Worm (Caenorhabditis elegans) whole organism, young adult: ENCODE data around the gene gldi-4.
A peak's percentile ranks its signal among the peaks of the same experiment; 100 is the strongest.

ENCODE experiments used
- B0336.3 ChIP-seq: fragments of 200-800 bp; sonication (Bioruptor generic); IDR thresholded peaks from 2 replicates; pipeline ENCODE4 v1.3.6; 2022; ENCODE audit warnings: missing genetic modification characterization, missing compliant biosample characterization
- C06A6.2 ChIP-seq: fragments of 200-800 bp; sonication (Bioruptor generic); conservative IDR thresholded peaks from 2 replicates; pipeline ENCODE4 v1.3.6; 2022; ENCODE audit warnings: missing genetic modification characterization, missing compliant biosample characterization
- F10E7.11 ChIP-seq: sonication (generic microtip); optimal IDR thresholded peaks from 2 replicates; lab custom pipeline; 2017; ENCODE audit warnings: mild to moderate bottlenecking, missing genetic modification characterization, moderate library complexity, missing compliant biosample characterization
- F22D6.2 ChIP-seq: sonication (generic microtip); optimal IDR thresholded peaks from 2 replicates; lab custom pipeline; 2016; ENCODE audit warnings: mild to moderate bottlenecking, missing genetic modification characterization, missing compliant biosample characterization
- F37B4.10 ChIP-seq: fragments of 200-800 bp; sonication (Bioruptor generic); IDR thresholded peaks from 2 replicates; pipeline ENCODE4 v1.3.6; 2022; ENCODE audit warnings: missing genetic modification characterization, missing compliant biosample characterization
- F39B2.1 ChIP-seq: fragments of 200-800 bp; sonication (Bioruptor generic); IDR thresholded peaks from 2 replicates; pipeline ENCODE4 v1.3.6; 2022; ENCODE audit warnings: missing genetic modification reagents, missing genetic modification characterization, missing compliant biosample characterization
- F57C9.4 ChIP-seq: sonication (generic microtip); optimal IDR thresholded peaks from 2 replicates; lab custom pipeline; 2017; ENCODE audit warnings: mild to moderate bottlenecking, missing genetic modification characterization, missing compliant biosample characterization
- K11D2.4 ChIP-seq: fragments of 200-800 bp; sonication (Bioruptor generic); IDR thresholded peaks from 2 replicates; pipeline ENCODE4 v1.3.6; 2022; ENCODE audit warnings: missing genetic modification reagents, missing genetic modification characterization, missing compliant biosample characterization
- T07F8.4 ChIP-seq: sonication (generic microtip); optimal IDR thresholded peaks from 2 replicates; lab custom pipeline; 2016; ENCODE audit warnings: mild to moderate bottlenecking, missing genetic modification characterization, moderate library complexity, missing compliant biosample characterization
- T26A5.8 ChIP-seq: sonication (generic microtip); optimal IDR thresholded peaks from 2 replicates; lab custom pipeline; 2016; ENCODE audit warnings: missing genetic modification characterization, missing compliant biosample characterization
- Y79H2A.3 ChIP-seq: fragments of 200-800 bp; sonication (Bioruptor generic); conservative IDR thresholded peaks from 2 replicates; pipeline ENCODE4 v1.3.6; 2022; ENCODE audit warnings: missing genetic modification reagents, missing genetic modification characterization, missing compliant biosample characterization
- aptf-2 ChIP-seq: fragments of 200-800 bp; sonication (Bioruptor generic); conservative IDR thresholded peaks from 2 replicates; pipeline ENCODE4 v1.3.6; 2022; ENCODE audit warnings: missing genetic modification reagents, missing genetic modification characterization, missing compliant biosample characterization
- aptf-3 ChIP-seq: fragments of 200-800 bp; sonication (Bioruptor generic); IDR thresholded peaks from 2 replicates; pipeline ENCODE4 v1.3.6; 2022; ENCODE audit warnings: missing genetic modification characterization, missing compliant biosample characterization
- attf-5 ChIP-seq: fragments of 200-800 bp; sonication (Bioruptor generic); optimal IDR thresholded peaks from 2 replicates; lab custom pipeline; 2018; ENCODE audit warnings: mild to moderate bottlenecking, missing genetic modification characterization, missing compliant biosample characterization
- attf-6 ChIP-seq: fragments of 200-800 bp; sonication (Bioruptor generic); IDR thresholded peaks from 2 replicates; pipeline ENCODE4 v1.3.6; 2022; ENCODE audit warnings: missing genetic modification reagents, missing genetic modification characterization, missing compliant biosample characterization
- bed-1 ChIP-seq: fragments of 200-800 bp; sonication (Bioruptor generic); IDR thresholded peaks from 2 replicates; pipeline ENCODE4 v1.3.6; 2022; ENCODE audit warnings: missing genetic modification reagents, missing genetic modification characterization, missing compliant biosample characterization
- bed-2 ChIP-seq: fragments of 200-800 bp; sonication (Bioruptor generic); IDR thresholded peaks from 2 replicates; pipeline ENCODE4 v1.3.6; 2022; ENCODE audit warnings: missing genetic modification reagents, missing genetic modification characterization, missing compliant biosample characterization
- ceh-58 ChIP-seq: fragments of 200-800 bp; sonication (Bioruptor generic); IDR thresholded peaks from 2 replicates; pipeline ENCODE4 v1.3.6; 2022; ENCODE audit warnings: missing genetic modification characterization, missing compliant biosample characterization
- chd-7 ChIP-seq: sonication (generic microtip); optimal IDR thresholded peaks from 2 replicates; lab custom pipeline; 2016; ENCODE audit warnings: mild to moderate bottlenecking, missing genetic modification characterization, moderate library complexity, missing compliant biosample characterization
- dpff-1 ChIP-seq: sonication (generic microtip); optimal IDR thresholded peaks from 2 replicates; lab custom pipeline; 2017; ENCODE audit warnings: mild to moderate bottlenecking, missing genetic modification characterization, missing compliant biosample characterization
- dpl-1 ChIP-seq: fragments of 150-350 bp; optimal IDR thresholded peaks from 2 replicates; lab custom pipeline; 2014; ENCODE audit warnings: missing biosample characterization, missing genetic modification reagents, missing genetic modification characterization
- efl-1 ChIP-seq: fragments of 150-350 bp; optimal IDR thresholded peaks from 2 replicates; lab custom pipeline; 2014; ENCODE audit warnings: missing biosample characterization, missing genetic modification reagents, missing genetic modification characterization
- fkh-3 ChIP-seq: sonication (generic microtip); optimal IDR thresholded peaks from 2 replicates; lab custom pipeline; 2016; ENCODE audit warnings: mild to moderate bottlenecking, missing genetic modification characterization, missing compliant biosample characterization
- him-1 ChIP-seq: sonication (generic microtip); optimal IDR thresholded peaks from 2 replicates; lab custom pipeline; 2016; ENCODE audit warnings: missing genotype, missing genetic modification reagents, missing genetic modification characterization, missing compliant biosample characterization
- hlh-12 ChIP-seq: sonication (generic microtip); optimal IDR thresholded peaks from 2 replicates; lab custom pipeline; 2016; ENCODE audit warnings: missing genetic modification characterization, missing compliant biosample characterization
- hmg-20 ChIP-seq: fragments of 200-800 bp; sonication (Bioruptor generic); IDR thresholded peaks from 2 replicates; pipeline ENCODE4 v1.3.6; 2022; ENCODE audit warnings: missing genetic modification reagents, missing genetic modification characterization, missing compliant biosample characterization
- lin-26 ChIP-seq: fragments of 200-800 bp; sonication (Bioruptor generic); IDR thresholded peaks from 2 replicates; pipeline ENCODE4 v1.3.6; 2022; ENCODE audit warnings: missing genetic modification reagents, missing genetic modification characterization, missing compliant biosample characterization
- lir-1 ChIP-seq: fragments of 200-800 bp; sonication (Bioruptor generic); conservative IDR thresholded peaks from 2 replicates; pipeline ENCODE4 v1.3.6; 2022; ENCODE audit warnings: missing genetic modification reagents, missing genetic modification characterization, missing compliant biosample characterization
- madf-10 ChIP-seq: sonication (generic microtip); optimal IDR thresholded peaks from 2 replicates; lab custom pipeline; 2016; ENCODE audit warnings: mild to moderate bottlenecking, missing genetic modification characterization, missing compliant biosample characterization
- madf-6 ChIP-seq: fragments of 200-800 bp; sonication (Bioruptor generic); IDR thresholded peaks from 2 replicates; pipeline ENCODE4 v1.3.6; 2022; ENCODE audit warnings: missing genetic modification reagents, missing genetic modification characterization, missing compliant biosample characterization
- mcd-1 ChIP-seq: fragments of 200-800 bp; sonication (Bioruptor generic); IDR thresholded peaks from 2 replicates; pipeline ENCODE4 v1.3.6; 2022; ENCODE audit warnings: missing genetic modification reagents, missing genetic modification characterization, missing compliant biosample characterization
- mes-4 ChIP-seq: sonication (generic microtip); optimal IDR thresholded peaks from 2 replicates; lab custom pipeline; 2016; ENCODE audit warnings: missing genotype, missing genetic modification characterization, missing compliant biosample characterization
- nhr-120 ChIP-seq: fragments of 200-800 bp; sonication (Bioruptor generic); IDR thresholded peaks from 2 replicates; pipeline ENCODE4 v1.3.6; 2022; ENCODE audit warnings: missing genetic modification characterization, missing compliant biosample characterization
- nhr-27 ChIP-seq: fragments of 200-800 bp; sonication (Bioruptor generic); optimal IDR thresholded peaks from 2 replicates; lab custom pipeline; 2018; ENCODE audit warnings: mild to moderate bottlenecking, missing genetic modification characterization, moderate library complexity, missing compliant biosample characterization
- nhr-80 ChIP-seq: sonication (generic microtip); optimal IDR thresholded peaks from 2 replicates; lab custom pipeline; 2016; ENCODE audit warnings: missing genetic modification characterization, missing compliant biosample characterization
- pha-4 ChIP-seq: fragments of 150-350 bp; sonication (generic microtip); optimal IDR thresholded peaks from 2 replicates; lab custom pipeline; 2014; ENCODE audit warnings: missing biosample characterization, missing genetic modification reagents, missing genetic modification characterization
- rpc-1 ChIP-seq, 2 experiments: fragments of 150-350 bp in 1 of 2; sonication (generic microtip) in 1 of 2; optimal IDR thresholded peaks; 2 replicates each; lab custom pipeline; 2014 to 2018; ENCODE audit warnings: missing biosample characterization in 1 of 2, missing genetic modification characterization in 1 of 2, missing genetic modification reagents in 1 of 2, missing genotype in 1 of 2
- sdz-38 ChIP-seq: sonication (generic microtip); optimal IDR thresholded peaks from 2 replicates; lab custom pipeline; 2016; ENCODE audit warnings: missing genotype, missing genetic modification characterization, missing compliant biosample characterization
- snpc-1.3 ChIP-seq: sonication (generic microtip); optimal IDR thresholded peaks from 2 replicates; lab custom pipeline; 2017; ENCODE audit warnings: missing genetic modification characterization, mild to moderate bottlenecking, missing compliant biosample characterization, antibody characterized with exemption, moderate library complexity, missing genotype, missing genetic modification reagents; ENCODE audit not compliant: insufficient read depth
- xnd-1 ChIP-seq: sonication (generic microtip); optimal IDR thresholded peaks from 2 replicates; lab custom pipeline; 2016; ENCODE audit warnings: missing genotype, missing genetic modification reagents, missing genetic modification characterization, missing compliant biosample characterization
- zim-3 ChIP-seq: sonication (generic microtip); optimal IDR thresholded peaks from 2 replicates; lab custom pipeline; 2017; ENCODE audit warnings: mild to moderate bottlenecking, missing genetic modification characterization, moderate library complexity, missing compliant biosample characterization
- ztf-3 ChIP-seq: fragments of 200-800 bp; sonication (Bioruptor generic); optimal IDR thresholded peaks from 2 replicates; lab custom pipeline; 2018; ENCODE audit warnings: mild to moderate bottlenecking, missing genetic modification characterization, missing compliant biosample characterization

Gene gldi-4

ce11 chrIV:7044552-7045139 lies 27.2 kb downstream of the gldi-4 start, which contains the start of gene tin-9.1 (continued):
- TF ChIP-seq chd-7 (tag; lab: Kevin White, UChicago) (no peak), pha-4 (tag; lab: Kevin White, UChicago) (no peak), xnd-1 (tag; lab: Kevin White, UChicago) (no peak), nhr-120 (GFP tag; lab: Robert Waterston, UW) (no peak), F10E7.11 (tag; lab: Kevin White, UChicago) (no peak), mcd-1 (peak; percentile 68), aptf-3 (GFP tag; lab: Robert Waterston, UW) (no peak), ceh-58 (GFP tag; lab: Robert Waterston, UW) (no peak), madf-10 (no peak), efl-1 (peak; percentile 36), C06A6.2 (no peak), F39B2.1 (GFP tag; lab: Robert Waterston, UW) (no peak), F37B4.10 (no peak), T07F8.4 (tag; lab: Kevin White, UChicago) (no peak), Y79H2A.3 (GFP tag; lab: Robert Waterston, UW) (no peak), attf-5 (GFP tag; lab: Kevin White, UChicago) (no peak), snpc-1.3 (tag; lab: Kevin White, UChicago) (no peak), K11D2.4 (GFP tag; lab: Robert Waterston, UW) (peak; percentile 42; the same call in 1 of the 2 replicates), F22D6.2 (no peak), B0336.3 (GFP tag; lab: Robert Waterston, UW) (no peak), ztf-3 (GFP tag; lab: Kevin White, UChicago) (no peak), lin-26 (GFP tag; lab: Robert Waterston, UW) (no peak), lir-1 (GFP tag; lab: Robert Waterston, UW) (no peak), nhr-80 (tag; lab: Kevin White, UChicago) (peak; percentile 30), T26A5.8 (tag; lab: Kevin White, UChicago) (no peak), zim-3 (tag; lab: Kevin White, UChicago) (no peak), nhr-27 (no peak), bed-1 (GFP tag; lab: Robert Waterston, UW) (no peak), dpl-1 (no peak), fkh-3 (tag; lab: Kevin White, UChicago) (no peak), sdz-38 (tag; lab: Kevin White, UChicago) (no peak), F57C9.4 (tag; lab: Kevin White, UChicago) (no peak), attf-6 (GFP tag; lab: Robert Waterston, UW) (no peak), mes-4 (tag; lab: Kevin White, UChicago) (no peak), madf-6 (peak; percentile 73), hlh-12 (tag; lab: Kevin White, UChicago) (no peak), aptf-2 (GFP tag; lab: Robert Waterston, UW) (no peak), bed-2 (no peak), rpc-1 (optimal IDR thresholded peaks at IDR 0.05; lab: Kevin White, UChicago) (no peak), rpc-1 (tag; optimal IDR thresholded peaks at IDR 0.05; lab: Kevin White, UChicago) (no peak)

- TF ChIP-seq hmg-20 (no peak), him-1 (no peak), dpff-1 (no peak), sdz-38 (tag; lab: Kevin White, UChicago) (no peak)
Observed at ce11 chrIV:7045362-7045936, 28.0 kb downstream of the gldi-4 start.
